Worm (Caenorhabditis elegans): Measurements from ENCODE around the gene abcx-1.

- no peak for TF ChIP-seq W03F9.2 (tag; optimal IDR thresholded peaks at IDR 0.05)
- TF ChIP-seq him-1 (tag; optimal IDR thresholded peaks at IDR 0.05): no peak
- TF ChIP-seq dao-5 (tag; optimal IDR thresholded peaks at IDR 0.05): no peak
Observed at ce11 chrII:6496496-6496895, 35.5 kb upstream of the abcx-1 start.

Measured in whole organism, L4/young adult.